Fruit fly (Drosophila melanogaster) whole organism, embryonic: ENCODE results near the gene Wwox.

Experiments used
- Bgb ChIP-seq: fragments of 200-800 bp; sonication (Bioruptor generic); IDR thresholded peaks from 2 replicates; pipeline ENCODE4 v1.3.6; 2022; ENCODE audit warnings: missing biosample characterization, missing genetic modification characterization; ENCODE audit not compliant: partially characterized antibody
- Blimp-1 ChIP-seq: fragments of 200-800 bp; sonication (Bioruptor generic); optimal IDR thresholded peaks from 3 replicates; lab custom pipeline; 2018; ENCODE audit warnings: missing biosample characterization, missing genetic modification characterization, mild to moderate bottlenecking, moderate library complexity, missing genetic modification reagents
- CG11456 ChIP-seq: fragments of 200-800 bp; sonication (Bioruptor generic); IDR thresholded peaks from 3 replicates; pipeline ENCODE4 v1.3.6; 2022; ENCODE audit warnings: missing biosample characterization, missing genetic modification characterization
- CG12219 ChIP-seq: fragments of 200-800 bp; sonication (Bioruptor generic); optimal IDR thresholded peaks from 3 replicates; lab custom pipeline; 2018; ENCODE audit warnings: missing biosample characterization, mild to moderate bottlenecking, missing genetic modification characterization
- CG12744 ChIP-seq: fragments of 200-800 bp; sonication (Bioruptor generic); optimal IDR thresholded peaks from 2 replicates; lab custom pipeline; 2016; ENCODE audit warnings: missing biosample characterization, missing genetic modification characterization
- CG14441 ChIP-seq: fragments of 200-800 bp; sonication (Bioruptor generic); IDR thresholded peaks from 2 replicates; pipeline ENCODE4 v1.3.6; 2022; ENCODE audit warnings: missing biosample characterization, missing genetic modification characterization
- CG14710 ChIP-seq: fragments of 200-800 bp; sonication (Bioruptor generic); optimal IDR thresholded peaks from 3 replicates; lab custom pipeline; 2019; ENCODE audit warnings: missing biosample characterization, mild to moderate bottlenecking, missing genetic modification characterization, moderate library complexity
- CG17612 ChIP-seq: fragments of 200-800 bp; sonication (Bioruptor generic); IDR thresholded peaks from 2 replicates; pipeline ENCODE4 v1.3.6; 2022; ENCODE audit warnings: missing biosample characterization, missing genetic modification characterization
- CG18476 ChIP-seq: fragments of 200-800 bp; sonication (Bioruptor generic); optimal IDR thresholded peaks from 2 replicates; lab custom pipeline; 2016; ENCODE audit warnings: missing biosample characterization, mild to moderate bottlenecking, missing genetic modification characterization
- CG2120 ChIP-seq: fragments of 200-800 bp; sonication (Bioruptor generic); optimal IDR thresholded peaks from 3 replicates; lab custom pipeline; 2016; ENCODE audit warnings: missing biosample characterization, missing genetic modification characterization
- CG2712 ChIP-seq: fragments of 200-800 bp; optimal IDR thresholded peaks from 3 replicates; lab custom pipeline; 2019; ENCODE audit warnings: missing biosample characterization, mild to moderate bottlenecking, missing genetic modification characterization, moderate library complexity
- CG2889 ChIP-seq: fragments of 200-800 bp; sonication (Bioruptor generic); IDR thresholded peaks from 3 replicates; pipeline ENCODE4 v1.3.6; 2022; ENCODE audit warnings: missing biosample characterization, missing genetic modification characterization
- CG32767 ChIP-seq: fragments of 200-800 bp; sonication (Bioruptor generic); IDR thresholded peaks from 2 replicates; pipeline ENCODE4 v1.3.6; 2022; ENCODE audit warnings: missing biosample characterization, missing genetic modification characterization
- CG3281 ChIP-seq: fragments of 200-800 bp; sonication (Bioruptor generic); optimal IDR thresholded peaks from 3 replicates; lab custom pipeline; 2017; ENCODE audit warnings: missing biosample characterization, mild to moderate bottlenecking, missing genetic modification characterization
- CG6683 ChIP-seq: fragments of 200-800 bp; sonication (Bioruptor generic); optimal IDR thresholded peaks from 2 replicates; lab custom pipeline; 2017; ENCODE audit warnings: missing biosample characterization, mild to moderate bottlenecking, missing genetic modification characterization, missing genetic modification reagents
- CG6765 ChIP-seq: fragments of 200-800 bp; sonication (Bioruptor generic); optimal IDR thresholded peaks from 3 replicates; lab custom pipeline; 2017; ENCODE audit warnings: missing biosample characterization, mild to moderate bottlenecking, missing genetic modification characterization
- CG6791 ChIP-seq: fragments of 200-800 bp; sonication (Bioruptor generic); IDR thresholded peaks from 3 replicates; pipeline ENCODE4 v1.3.6; 2022; ENCODE audit warnings: missing biosample characterization, missing genetic modification characterization; ENCODE audit not compliant: partially characterized antibody
- CG8924 ChIP-seq: fragments of 200-800 bp; optimal IDR thresholded peaks from 3 replicates; lab custom pipeline; 2019; ENCODE audit warnings: missing biosample characterization, mild to moderate bottlenecking, missing genetic modification characterization, moderate library complexity
- CG9727 ChIP-seq: fragments of 200-800 bp; sonication (Bioruptor generic); optimal IDR thresholded peaks from 3 replicates; lab custom pipeline; 2017; ENCODE audit warnings: missing biosample characterization, mild to moderate bottlenecking, missing genetic modification characterization
- D19B ChIP-seq: fragments of 200-800 bp; sonication (Bioruptor generic); optimal IDR thresholded peaks from 2 replicates; lab custom pipeline; 2017; ENCODE audit warnings: missing biosample characterization, mild to moderate bottlenecking, missing genetic modification characterization
- Drgx ChIP-seq: fragments of 200-800 bp; sonication (Bioruptor generic); IDR thresholded peaks from 2 replicates; pipeline ENCODE4 v1.3.6; 2022; ENCODE audit warnings: missing biosample characterization, missing genetic modification characterization
- Eip74EF ChIP-seq, 2 experiments: fragments of 200-800 bp in 1 of 2; fragments of >200 bp in 1 of 2; sonication (Bioruptor generic) in 1 of 2; optimal IDR thresholded peaks; 2 replicates each; lab custom pipeline; 2017 to 2019; ENCODE audit warnings: missing biosample characterization in 2 of 2, missing genetic modification characterization in 2 of 2, mild to moderate bottlenecking in 1 of 2, moderate library complexity in 1 of 2
- Elba2 ChIP-seq: fragments of 200-800 bp; sonication (Bioruptor generic); optimal IDR thresholded peaks from 3 replicates; lab custom pipeline; 2016; ENCODE audit warnings: missing biosample characterization, missing genetic modification characterization
- Ets65A ChIP-seq: fragments of 200-800 bp; sonication (Bioruptor generic); peaks from one replicate; lab custom pipeline; 2016; ENCODE audit warnings: missing biosample characterization, missing genetic modification characterization
- Ets97D ChIP-seq: fragments of 200-800 bp; sonication (Bioruptor generic); optimal IDR thresholded peaks from 3 replicates; lab custom pipeline; 2016; ENCODE audit warnings: missing biosample characterization, missing genetic modification characterization
- H15 ChIP-seq: fragments of 200-800 bp; sonication (Bioruptor generic); IDR thresholded peaks from 3 replicates; pipeline ENCODE4 v1.3.6; 2022; ENCODE audit warnings: missing biosample characterization, missing genetic modification characterization
- Lpt ChIP-seq: fragments of >200 bp; optimal IDR thresholded peaks from 2 replicates; lab custom pipeline; 2018; ENCODE audit warnings: missing biosample characterization, missing genetic modification characterization
- MTF-1 ChIP-seq: fragments of 200-800 bp; sonication (Bioruptor generic); optimal IDR thresholded peaks from 2 replicates; lab custom pipeline; 2018; ENCODE audit warnings: missing biosample characterization, mild to moderate bottlenecking, missing genetic modification characterization, borderline replicate concordance
- Ptx1 ChIP-seq: fragments of 200-800 bp; sonication (Bioruptor generic); IDR thresholded peaks from 2 replicates; pipeline ENCODE4 v1.3.6; 2022; ENCODE audit warnings: missing biosample characterization, missing genetic modification characterization
- Sox100B ChIP-seq: fragments of 200-800 bp; sonication (Bioruptor generic); optimal IDR thresholded peaks from 3 replicates; lab custom pipeline; 2018; ENCODE audit warnings: missing biosample characterization, mild to moderate bottlenecking, missing genetic modification characterization
- Sox102F ChIP-seq: fragments of 200-800 bp; sonication (Bioruptor generic); optimal IDR thresholded peaks from 2 replicates; lab custom pipeline; 2018; ENCODE audit warnings: missing biosample characterization, mild to moderate bottlenecking, missing genetic modification characterization, moderate library complexity
- Taf1 ChIP-seq: fragments of 200-800 bp; sonication (Bioruptor generic); IDR thresholded peaks from 2 replicates; pipeline ENCODE4 v1.3.6; 2022; ENCODE audit warnings: missing biosample characterization, missing genetic modification characterization
- Usf ChIP-seq: fragments of 200-800 bp; sonication (Bioruptor generic); optimal IDR thresholded peaks from 2 replicates; lab custom pipeline; 2017; ENCODE audit warnings: missing genotype, missing biosample characterization, missing genetic modification characterization
- bowl ChIP-seq: fragments of 200-800 bp; sonication (Bioruptor generic); IDR thresholded peaks from 2 replicates; pipeline ENCODE4 v1.3.6; 2022; ENCODE audit warnings: missing biosample characterization, missing genetic modification characterization
- dimm ChIP-seq: fragments of 200-800 bp; sonication (Bioruptor generic); IDR thresholded peaks from 2 replicates; pipeline ENCODE4 v1.3.6; 2022; ENCODE audit warnings: missing biosample characterization, missing genetic modification characterization
- dmrt11E ChIP-seq: fragments of 200-800 bp; sonication (Bioruptor generic); optimal IDR thresholded peaks from 3 replicates; lab custom pipeline; 2018; ENCODE audit warnings: missing biosample characterization, mild to moderate bottlenecking, missing genetic modification characterization, moderate library complexity
- eyg ChIP-seq: fragments of 200-800 bp; sonication (Bioruptor generic); optimal IDR thresholded peaks from 3 replicates; lab custom pipeline; 2016; ENCODE audit warnings: missing biosample characterization, missing genetic modification characterization
- fru ChIP-seq: fragments of >200 bp; optimal IDR thresholded peaks from 2 replicates; lab custom pipeline; 2017
- gcm ChIP-seq: fragments of 200-800 bp; sonication (Bioruptor generic); optimal IDR thresholded peaks from 2 replicates; lab custom pipeline; 2019; ENCODE audit warnings: missing biosample characterization, mild to moderate bottlenecking, missing genetic modification characterization, moderate library complexity
- hkb ChIP-seq, 2 experiments: fragments of 200-800 bp in 1 of 2; fragments of >200 bp in 1 of 2; sonication (Bioruptor generic) in 1 of 2; IDR thresholded peaks in 1 of 2; optimal IDR thresholded peaks in 1 of 2; 2 replicates each; pipeline versions ENCODE4 v1.3.6 to Lab custom; 2017 to 2022; ENCODE audit warnings: missing biosample characterization in 1 of 2, missing genetic modification characterization in 1 of 2
- hth ChIP-seq: fragments of >200 bp; optimal IDR thresholded peaks from 2 replicates; lab custom pipeline; 2017; ENCODE audit warnings: inconsistent platforms
- lbe ChIP-seq: fragments of 200-800 bp; sonication (Bioruptor generic); optimal IDR thresholded peaks from 2 replicates; lab custom pipeline; 2016; ENCODE audit warnings: missing biosample characterization, mild to moderate bottlenecking, missing genetic modification characterization
- psq ChIP-seq: fragments of 200-800 bp; sonication (Bioruptor generic); optimal IDR thresholded peaks from 2 replicates; lab custom pipeline; 2017; ENCODE audit warnings: missing biosample characterization, missing genetic modification characterization
- sd ChIP-seq: fragments of 200-800 bp; sonication (Bioruptor generic); optimal IDR thresholded peaks from 3 replicates; lab custom pipeline; 2018; ENCODE audit warnings: missing biosample characterization, mild to moderate bottlenecking, missing genetic modification characterization, moderate library complexity
- seq ChIP-seq: fragments of 200-800 bp; sonication (Bioruptor generic); IDR thresholded peaks from 2 replicates; pipeline ENCODE4 v1.3.6; 2022; ENCODE audit warnings: missing biosample characterization, missing genetic modification characterization
- sob ChIP-seq: fragments of 200-800 bp; sonication (Bioruptor generic); IDR thresholded peaks from 2 replicates; pipeline ENCODE4 v1.3.6; 2022; ENCODE audit warnings: missing biosample characterization, missing genetic modification characterization
- tin ChIP-seq: fragments of 200-800 bp; sonication (Bioruptor generic); optimal IDR thresholded peaks from 3 replicates; lab custom pipeline; 2016; ENCODE audit warnings: missing biosample characterization, missing genetic modification characterization
- twi ChIP-seq: fragments of 200-800 bp; optimal IDR thresholded peaks from 2 replicates; lab custom pipeline; 2019; ENCODE audit warnings: missing biosample characterization, mild to moderate bottlenecking, missing genetic modification characterization, moderate library complexity
- unc-4 ChIP-seq: fragments of 200-800 bp; sonication (Bioruptor generic); IDR thresholded peaks from 2 replicates; pipeline ENCODE4 v1.3.6; 2022; ENCODE audit warnings: missing biosample characterization, missing genetic modification characterization; ENCODE audit not compliant: partially characterized antibody
- zen2 ChIP-seq: fragments of 200-800 bp; sonication (Bioruptor generic); IDR thresholded peaks from 3 replicates; pipeline ENCODE4 v1.3.6; 2022; ENCODE audit warnings: missing biosample characterization, missing genetic modification characterization; ENCODE audit not compliant: partially characterized antibody

The Wwox gene

DNA sequence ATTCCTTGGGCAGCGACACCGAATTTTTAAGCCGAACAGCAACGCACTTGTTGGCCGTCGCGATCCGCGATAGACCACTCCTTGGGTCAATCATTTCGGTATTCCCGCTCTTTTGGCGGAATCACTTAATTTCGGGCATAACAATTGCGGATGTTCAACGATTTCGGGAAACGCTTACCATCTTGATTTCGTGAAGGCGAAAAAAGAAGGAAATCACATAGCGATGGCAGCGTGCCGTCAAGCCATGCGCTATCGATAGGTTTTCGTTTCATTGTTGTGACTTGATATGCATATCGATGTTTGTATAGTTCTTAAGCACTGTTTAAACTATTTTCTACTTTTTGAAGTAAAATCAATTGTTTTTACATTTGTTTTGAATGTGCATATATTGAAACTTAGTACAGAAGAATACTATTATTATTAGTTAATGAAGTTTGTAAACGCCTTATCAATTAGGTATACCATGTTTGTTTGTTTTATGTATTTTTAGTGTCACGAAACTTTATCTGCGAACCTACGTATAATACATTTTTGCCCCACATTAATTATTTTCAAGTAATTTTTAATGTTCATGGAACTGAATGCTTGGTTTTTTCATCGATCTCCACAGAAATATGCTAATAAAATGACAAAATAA lies 38.7 kb upstream of the Wwox start, which contains the start of gene RpL36A (continued):
- TF ChIP-seq CG18476 (no peak), eyg (GFP tag; lab: Kevin White, UChicago) (peak; percentile 49), fru (lab: Kevin White, UChicago) (no peak), CG2120 (GFP tag; lab: Kevin White, UChicago) (peak; percentile 57), seq (GFP tag; lab: Robert Waterston, UW) (peak; percentile 50; the same call in 1 of the 2 replicates), Blimp-1 (no peak), CG32767 (GFP tag; lab: Robert Waterston, UW) (no peak), Elba2 (GFP tag; lab: Kevin White, UChicago) (no peak), Eip74EF (GFP tag; optimal IDR thresholded peaks at IDR 0.05; lab: Kevin White, UChicago) (no peak), CG6765 (peak; percentile 81), H15 (GFP tag; lab: Robert Waterston, UW) (no peak), dmrt11E (tag; lab: Kevin White, UChicago) (peak; percentile 35), CG11456 (GFP tag; lab: Robert Waterston, UW) (peak; percentile 87), zen2 (GFP tag; lab: Robert Waterston, UW) (peak; percentile 72), Ets97D (GFP tag; lab: Kevin White, UChicago) (peak; percentile 98), Sox100B (GFP tag; lab: Kevin White, UChicago) (no peak), Usf (peak; percentile 21), CG2712 (peak; percentile 57), CG14710 (tag; lab: Kevin White, UChicago) (peak; percentile 64), CG8924 (tag; lab: Kevin White, UChicago) (peak; percentile 52), Sox102F (GFP tag; lab: Kevin White, UChicago) (no peak), CG12219 (peak; percentile 65), CG3281 (GFP tag; lab: Kevin White, UChicago) (peak; percentile 68), Drgx (GFP tag; lab: Robert Waterston, UW) (no peak), CG6791 (peak; percentile 96), MTF-1 (GFP tag; lab: Kevin White, UChicago) (peak; percentile 56), Taf1 (GFP tag; lab: Robert Waterston, UW) (no peak), sd (tag; lab: Kevin White, UChicago) (peak; percentile 16), Bgb (peak; percentile 97), sob (peak; percentile 84), CG2889 (GFP tag; lab: Robert Waterston, UW) (no peak), D19B (GFP tag; lab: Kevin White, UChicago) (no peak), dimm (GFP tag; lab: Robert Waterston, UW) (no peak), hth (no peak), tin (GFP tag; lab: Kevin White, UChicago) (peak; percentile 40), CG17612 (no peak), CG6683 (GFP tag; lab: Kevin White, UChicago) (no peak), lbe (GFP tag; lab: Kevin White, UChicago) (no peak), bowl (GFP tag; lab: Robert Waterston, UW) (0 out of 2 replicates have a peak, but pooled peaks have one; percentile 20), Ets65A (GFP tag; lab: Kevin White, UChicago) (peak; percentile 93), CG12744 (peak; percentile 46), CG9727 (GFP tag; lab: Kevin White, UChicago) (peak; percentile 70), psq (GFP tag; lab: Kevin White, UChicago) (no peak), CG14441 (GFP tag; lab: Robert Waterston, UW) (peak; percentile 51), Ptx1 (GFP tag; lab: Robert Waterston, UW) (peak; percentile 47), gcm (GFP tag; lab: Kevin White, UChicago) (peak; percentile 54), unc-4 (GFP tag; lab: Robert Waterston, UW) (peak; percentile 73), Lpt (GFP tag; lab: Kevin White, UChicago) (no peak), twi (peak; percentile 4), hkb (optimal IDR thresholded peaks at IDR 0.05; lab: Kevin White, UChicago) (no peak), hkb (GFP tag; IDR thresholded peaks at IDR 0.05; lab: Robert Waterston, UW) (peak; percentile 65)
